Fruit fly (Drosophila melanogaster): ENCODE data around the gene Mrm2.

Gene Mrm2

DNA sequence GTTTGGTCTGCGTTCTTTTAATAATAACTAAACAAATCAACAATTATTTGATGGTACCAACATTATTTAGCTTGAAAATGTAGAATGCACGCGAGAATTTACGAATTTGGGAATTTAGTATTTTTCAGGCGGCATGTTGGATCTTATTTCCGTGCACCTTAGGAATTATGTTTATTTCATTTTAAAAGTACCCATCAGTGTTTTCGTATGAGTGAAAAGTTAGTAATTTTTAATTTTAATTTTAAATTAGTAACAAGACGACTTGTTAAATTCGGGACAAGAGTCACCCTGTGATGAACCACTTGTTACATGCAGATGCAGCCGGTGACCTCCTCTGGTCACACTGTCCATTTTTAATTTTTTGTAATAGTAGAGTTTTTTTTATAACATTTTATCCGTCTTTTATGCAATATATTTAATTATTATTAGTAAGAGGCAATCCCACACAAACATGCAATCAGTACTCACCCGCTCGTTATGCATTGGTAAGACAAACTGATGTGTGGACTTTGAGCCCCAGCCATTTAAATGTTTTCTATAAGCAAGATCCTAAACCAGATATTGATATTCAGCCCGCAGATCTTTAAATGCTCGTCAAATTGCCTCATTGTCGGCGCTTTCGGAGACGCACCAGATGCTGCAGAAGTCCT lies 16.1 kb downstream of the Mrm2 start, which contains the start of the genes CG17186 and Arc42:
CG17186 (minus strand) TSS at position 88 of the 650 bp plus-strand sequence.
Arc42 (plus strand) TSS at position 311 of the 650 bp plus-strand sequence.
- TF ChIP-seq CG11617 (GFP tag; optimal IDR thresholded peaks at IDR 0.05) = peak; percentile 28
- no peak for TF ChIP-seq toe (GFP tag; optimal IDR thresholded peaks at IDR 0.05)
- TF ChIP-seq CG7045 (GFP tag; optimal IDR thresholded peaks at IDR 0.05) = no peak
- no peak for TF ChIP-seq CG5204 (GFP tag; optimal IDR thresholded peaks at IDR 0.05)
- peak; percentile 20 for TF ChIP-seq Crg-1 (GFP tag; optimal IDR thresholded peaks at IDR 0.05)
- TF ChIP-seq Mnt (GFP tag; optimal IDR thresholded peaks at IDR 0.05) = peak; percentile 63
- TF ChIP-seq CG7101 (tag; optimal IDR thresholded peaks at IDR 0.05) = no peak
- no peak for TF ChIP-seq CG33017 (tag; optimal IDR thresholded peaks at IDR 0.05)
- peak; percentile 29 for TF ChIP-seq CG1620 (GFP tag; optimal IDR thresholded peaks at IDR 0.05)
- peak; percentile 62 for TF ChIP-seq bab1 (GFP tag; optimal IDR thresholded peaks at IDR 0.05)
- peak; percentile 6 for TF ChIP-seq pad (GFP tag; optimal IDR thresholded peaks at IDR 0.05)
- peak; percentile 66 for TF ChIP-seq CG12768 (GFP tag; optimal IDR thresholded peaks at IDR 0.05)
- TF ChIP-seq CG14711 (tag; optimal IDR thresholded peaks at IDR 0.05) = peak; percentile 33
- no peak for TF ChIP-seq cic (GFP tag; optimal IDR thresholded peaks at IDR 0.05)
- TF ChIP-seq ovo (GFP tag; optimal IDR thresholded peaks at IDR 0.05) = no peak
- no peak for TF ChIP-seq Hr96 (GFP tag; optimal IDR thresholded peaks at IDR 0.05)

DNA sequence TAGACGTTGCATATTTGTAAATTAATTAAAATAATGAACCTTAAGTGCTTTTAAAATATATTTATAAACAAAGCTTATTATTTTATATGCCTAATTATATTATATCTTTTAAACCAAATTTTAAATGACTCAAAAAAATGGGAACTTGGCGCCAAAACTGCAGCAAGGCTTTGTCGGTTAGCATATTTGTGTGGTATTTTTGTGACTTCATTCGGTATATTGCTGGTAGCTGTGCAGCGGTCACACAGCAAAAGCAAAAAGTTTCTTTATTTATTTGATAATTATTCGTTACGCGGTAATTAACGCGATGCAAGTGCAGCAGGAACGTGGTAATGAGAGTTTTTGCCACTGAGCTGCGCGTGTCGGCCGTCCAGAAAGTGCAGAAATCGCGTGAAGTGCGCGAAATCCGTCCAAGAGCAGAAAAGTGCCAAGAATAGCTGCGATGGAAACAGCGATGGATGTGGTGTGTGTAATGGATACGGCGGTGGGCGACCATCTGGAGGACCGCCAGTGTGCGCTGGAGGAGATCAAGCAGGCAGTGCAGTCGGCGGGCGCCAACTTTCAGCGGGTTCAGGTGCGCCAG lies 18.2 kb downstream of the Mrm2 start, which contains the start of gene Ask1:
Ask1 (plus strand) TSS at position 250 of the 583 bp plus-strand sequence.
- TF ChIP-seq CG1620 (GFP tag; optimal IDR thresholded peaks at IDR 0.05) = no peak
- TF ChIP-seq bab1 (GFP tag; optimal IDR thresholded peaks at IDR 0.05) = peak; percentile 39

DNA sequence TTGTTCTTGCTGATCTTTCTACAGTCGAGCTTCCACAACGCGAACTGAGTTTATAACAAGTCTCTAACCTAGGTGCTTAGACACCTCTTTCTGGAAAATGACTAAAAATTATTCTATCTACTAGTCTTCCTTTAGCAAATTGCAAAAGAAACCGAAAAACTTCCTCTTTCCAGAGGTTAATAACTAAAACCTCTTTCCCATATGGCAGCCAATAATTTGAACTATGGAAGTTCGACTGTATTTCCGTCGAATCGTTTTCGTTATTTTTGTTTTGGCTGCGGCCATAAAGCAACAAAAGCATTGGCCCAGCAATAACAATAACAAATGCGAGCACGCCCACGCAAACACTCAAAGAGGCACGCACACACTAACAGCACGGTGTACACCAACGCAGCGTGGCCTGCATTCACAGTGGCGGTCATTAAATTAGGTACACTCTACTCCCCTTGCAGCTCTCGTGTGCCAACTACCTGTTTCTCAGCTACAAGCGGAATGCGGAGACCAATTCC lies 19.1 kb downstream of the Mrm2 start:
- TF ChIP-seq cic (GFP tag; optimal IDR thresholded peaks at IDR 0.05) (no peak), bab1 (GFP tag; optimal IDR thresholded peaks at IDR 0.05) (peak; percentile 74), CG14711 (tag; optimal IDR thresholded peaks at IDR 0.05) (peak; percentile 35), ovo (GFP tag; optimal IDR thresholded peaks at IDR 0.05) (no peak), CG7101 (tag; optimal IDR thresholded peaks at IDR 0.05) (peak; percentile 66), CG11617 (GFP tag; optimal IDR thresholded peaks at IDR 0.05) (peak; percentile 62), CG12768 (GFP tag; optimal IDR thresholded peaks at IDR 0.05) (peak; percentile 52), tj (GFP tag; optimal IDR thresholded peaks at IDR 0.05) (peak; percentile 11), toe (GFP tag; optimal IDR thresholded peaks at IDR 0.05) (no peak), CG5204 (GFP tag; optimal IDR thresholded peaks at IDR 0.05) (no peak), Hr96 (GFP tag; optimal IDR thresholded peaks at IDR 0.05) (peak; percentile 37), Clk (GFP tag; optimal IDR thresholded peaks at IDR 0.05) (no peak), Mnt (GFP tag; optimal IDR thresholded peaks at IDR 0.05) (peak; percentile 61), CG1620 (GFP tag; optimal IDR thresholded peaks at IDR 0.05) (peak; percentile 18), cnc (optimal IDR thresholded peaks at IDR 0.05) (no peak), CG33017 (tag; optimal IDR thresholded peaks at IDR 0.05) (peak; percentile 59), pad (GFP tag; optimal IDR thresholded peaks at IDR 0.05) (peak; percentile 52), Crg-1 (GFP tag; optimal IDR thresholded peaks at IDR 0.05) (peak; percentile 26), kay (GFP tag; ENCODE audit: borderline replicate concordance) (no peak), CG7045 (GFP tag; optimal IDR thresholded peaks at IDR 0.05) (no peak)

DNA sequence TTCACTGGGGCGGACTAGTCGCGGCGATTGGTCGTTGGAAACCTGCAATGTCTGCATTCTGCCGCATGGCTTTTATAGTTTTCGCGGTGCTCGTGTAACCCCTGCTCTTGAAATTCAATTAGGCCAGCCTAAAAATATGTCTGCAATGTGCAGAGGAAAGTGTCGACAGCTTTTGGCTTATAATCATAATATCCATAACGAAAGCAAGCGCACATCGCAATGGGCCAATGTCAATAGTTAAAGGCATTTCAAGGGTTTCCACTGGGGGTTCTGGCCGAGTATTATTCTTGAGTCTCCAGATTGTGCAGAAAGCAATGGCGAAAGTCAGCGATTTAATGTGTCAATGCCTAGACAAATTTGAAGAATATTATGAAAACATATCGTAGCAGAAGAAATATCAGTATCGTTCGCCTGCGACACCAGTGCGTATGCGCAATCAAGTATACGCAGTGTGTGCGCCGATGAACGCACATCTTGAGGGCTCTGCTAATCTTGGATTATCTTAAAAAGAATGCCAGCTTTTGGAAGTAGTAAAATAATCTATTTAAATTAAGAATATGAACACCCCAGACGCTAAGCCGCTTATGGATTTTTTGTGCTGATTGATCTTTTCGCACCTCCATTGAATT lies 26.9 kb downstream of the Mrm2 start, which contains the start of gene ninaE:
ninaE (minus strand) TSS at position 51 of the 629 bp plus-strand sequence.
- TF ChIP-seq cic (GFP tag; optimal IDR thresholded peaks at IDR 0.05) (no peak), tj (GFP tag; optimal IDR thresholded peaks at IDR 0.05) (no peak), Crg-1 (GFP tag; optimal IDR thresholded peaks at IDR 0.05) (no peak), Hr96 (GFP tag; optimal IDR thresholded peaks at IDR 0.05) (no peak), CG7045 (GFP tag; optimal IDR thresholded peaks at IDR 0.05) (no peak), CG7101 (tag; optimal IDR thresholded peaks at IDR 0.05) (no peak), bab1 (GFP tag; optimal IDR thresholded peaks at IDR 0.05) (no peak)

DNA sequence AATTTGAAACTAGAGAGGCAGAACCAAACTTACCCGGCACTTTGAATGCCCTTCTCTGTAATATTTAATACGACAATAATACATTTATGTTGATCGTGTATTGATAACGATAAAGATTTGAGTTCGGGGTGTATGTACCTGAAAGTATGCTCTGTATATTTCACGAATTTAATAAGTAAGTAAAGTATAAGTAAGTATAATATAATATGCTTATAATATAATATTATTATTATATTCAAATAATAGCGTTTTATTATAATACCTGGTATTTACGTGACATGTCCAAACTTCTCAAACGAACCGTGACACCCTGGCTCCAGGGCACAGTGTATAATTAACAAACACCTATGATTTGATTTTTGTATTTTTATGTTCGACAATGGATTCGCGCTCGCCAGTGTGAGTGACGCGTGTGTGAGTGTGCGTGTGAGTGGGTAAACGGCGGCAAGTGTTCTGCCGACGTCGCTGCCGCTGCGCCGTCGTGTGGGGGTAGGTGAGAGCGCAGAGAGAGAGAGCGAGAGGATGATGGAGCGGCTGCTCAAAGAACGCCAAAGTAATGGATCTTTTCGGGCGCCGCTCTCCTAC lies 28.3 kb downstream of the Mrm2 start:
- TF ChIP-seq CG14711 (tag; optimal IDR thresholded peaks at IDR 0.05) = peak; percentile 52
- TF ChIP-seq pad (GFP tag; optimal IDR thresholded peaks at IDR 0.05) = no peak
- TF ChIP-seq Mnt (GFP tag; optimal IDR thresholded peaks at IDR 0.05) = no peak
- TF ChIP-seq CG12768 (GFP tag; optimal IDR thresholded peaks at IDR 0.05) = peak; percentile 12
- no peak for TF ChIP-seq Clk (GFP tag; optimal IDR thresholded peaks at IDR 0.05)
- TF ChIP-seq tj (GFP tag; optimal IDR thresholded peaks at IDR 0.05) = no peak
- no peak for TF ChIP-seq ovo (GFP tag; optimal IDR thresholded peaks at IDR 0.05)
- TF ChIP-seq CG7101 (tag; optimal IDR thresholded peaks at IDR 0.05) = peak; percentile 8
- TF ChIP-seq CG7045 (GFP tag; optimal IDR thresholded peaks at IDR 0.05) = no peak
- no peak for TF ChIP-seq cnc (optimal IDR thresholded peaks at IDR 0.05)
- TF ChIP-seq CG1620 (GFP tag; optimal IDR thresholded peaks at IDR 0.05) = no peak
- peak; percentile 15 for TF ChIP-seq CG33017 (tag; optimal IDR thresholded peaks at IDR 0.05)
- TF ChIP-seq toe (GFP tag; optimal IDR thresholded peaks at IDR 0.05) = no peak
- TF ChIP-seq kay (GFP tag; ENCODE audit: borderline replicate concordance) = no peak
- TF ChIP-seq CG5204 (GFP tag; optimal IDR thresholded peaks at IDR 0.05) = no peak
- TF ChIP-seq CG11617 (GFP tag; optimal IDR thresholded peaks at IDR 0.05) = no peak

Data from whole organism, adult.